Worm (Caenorhabditis elegans): ENCODE data around the gene F32E10.8.
A peak's percentile ranks its signal among the peaks of the same experiment; 100 is the strongest.

F32E10.8 gene

DNA sequence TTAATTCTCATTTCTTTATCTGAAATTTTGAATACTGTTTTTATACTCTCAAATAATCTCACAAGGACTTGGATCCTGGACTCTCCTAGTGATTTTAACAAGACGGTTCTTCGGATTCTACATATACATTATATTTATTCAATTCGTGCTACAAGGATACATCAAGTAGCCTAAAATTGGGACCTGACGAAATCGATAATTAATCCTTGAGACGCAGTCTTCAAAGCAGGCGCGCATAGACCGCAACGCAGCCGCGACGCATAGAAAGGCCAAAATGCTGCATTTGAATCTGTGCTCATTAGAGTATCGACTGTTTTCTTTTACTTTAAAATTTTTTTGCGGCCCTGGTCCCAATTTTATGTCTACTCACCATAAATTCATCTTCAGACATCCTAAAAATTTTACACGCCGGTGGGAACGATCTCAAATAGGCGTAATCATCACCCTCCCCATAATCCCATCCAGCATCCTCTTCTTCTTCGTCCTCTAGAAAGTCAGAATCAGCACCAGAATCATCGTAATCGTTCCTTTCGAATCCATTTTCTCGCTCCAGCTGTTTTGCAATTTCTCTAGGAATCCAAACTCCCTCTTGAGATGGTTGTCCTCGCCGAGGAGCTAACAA is 7.9 kb downstream of the F32E10.8 start, which contains the start of gene cec-4:
Gene cec-4 (plus strand): TSS at position 572 of the 622 bp plus-strand sequence.
- TF ChIP-seq ama-1 (optimal IDR thresholded peaks at IDR 0.05) (peak; percentile 52), B0310.2 (tag; optimal IDR thresholded peaks at IDR 0.05) (no peak)

DNA sequence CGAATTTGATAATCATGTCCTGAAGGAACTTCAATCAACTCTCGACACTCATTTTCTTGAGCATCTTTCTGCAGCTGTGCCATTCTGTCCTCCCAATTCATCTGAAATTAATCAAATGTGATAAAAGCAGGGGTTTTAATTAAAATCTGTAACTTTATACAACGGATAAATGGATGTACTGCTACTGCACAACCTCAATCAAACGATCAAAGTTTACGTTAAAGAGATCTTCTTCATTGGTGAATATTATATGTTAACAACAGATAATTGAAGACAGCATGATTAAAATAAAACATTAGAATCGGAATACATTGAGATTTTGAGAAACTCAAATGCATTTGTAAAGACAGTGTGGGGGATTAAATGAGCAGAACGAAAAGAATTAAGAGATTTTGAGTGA is 10.9 kb downstream of the F32E10.8 start, which contains the start of gene F32E10.5:
Gene F32E10.5 (minus strand): TSS at position 101 of the 400 bp plus-strand sequence.
- TF ChIP-seq pes-1 (GFP tag; IDR thresholded peaks at IDR 0.05) (no peak), scrt-1 (GFP tag; IDR thresholded peaks at IDR 0.05) (no peak), hmbx-1 (tag; optimal IDR thresholded peaks at IDR 0.05) (no peak), ceh-13 (GFP tag; optimal IDR thresholded peaks at IDR 0.05) (no peak), aly-1 (tag; optimal IDR thresholded peaks at IDR 0.05) (no peak), tbx-37 (GFP tag; conservative IDR thresholded peaks at IDR 0.05) (no peak), ama-1 (optimal IDR thresholded peaks at IDR 0.05) (no peak), B0310.2 (tag; optimal IDR thresholded peaks at IDR 0.05) (no peak), tra-4 (tag; optimal IDR thresholded peaks at IDR 0.05) (no peak), hmg-4 (GFP tag; optimal IDR thresholded peaks at IDR 0.05) (no peak), F13C5.2 (tag; optimal IDR thresholded peaks at IDR 0.05) (no peak), flt-1 (GFP tag; IDR thresholded peaks at IDR 0.05) (no peak), tbx-11 (GFP tag; IDR thresholded peaks at IDR 0.05) (no peak), ets-7 (tag; optimal IDR thresholded peaks at IDR 0.05) (no peak), hnd-1 (tag; optimal IDR thresholded peaks at IDR 0.05) (no peak), sea-1 (GFP tag; conservative IDR thresholded peaks at IDR 0.05) (no peak), ceh-36 (tag; optimal IDR thresholded peaks at IDR 0.05) (no peak)

DNA sequence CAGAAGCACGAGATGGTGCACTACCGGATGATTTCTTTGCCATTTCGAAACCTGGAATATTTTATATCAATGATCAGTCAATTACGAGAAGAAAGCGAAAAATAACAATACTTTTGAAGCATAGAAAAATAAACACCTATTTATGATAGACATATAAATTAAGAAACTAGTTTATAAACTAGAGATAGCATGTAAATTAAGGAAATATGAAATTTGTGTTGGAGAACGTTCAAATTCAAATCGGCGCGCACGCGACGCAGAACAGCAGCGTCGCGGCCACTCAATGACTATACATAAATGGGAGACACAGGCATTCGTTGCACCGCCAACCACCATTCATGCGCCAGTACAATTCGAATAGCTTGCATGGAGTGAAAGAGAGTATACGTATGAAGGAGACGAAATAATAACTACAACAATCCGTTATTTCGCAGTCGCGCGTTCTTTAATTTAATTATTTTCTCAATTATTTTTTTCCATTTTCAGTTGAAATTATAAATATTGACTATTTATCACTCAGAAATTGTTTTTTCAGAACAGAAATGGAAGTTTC is 12.7 kb downstream of the F32E10.8 start, which contains the start of the genes cec-5 and nol-10:
Gene cec-5 (minus strand): TSS at position 51 of the 553 bp plus-strand sequence.
Gene nol-10 (plus strand): TSS at position 536 of the 553 bp plus-strand sequence.
- TF ChIP-seq flt-1 (GFP tag; IDR thresholded peaks at IDR 0.05) (peak; percentile 52; the same call in 1 of the 2 replicates), scrt-1 (GFP tag; IDR thresholded peaks at IDR 0.05) (no peak), F13C5.2 (tag; optimal IDR thresholded peaks at IDR 0.05) (peak; percentile 72)

DNA sequence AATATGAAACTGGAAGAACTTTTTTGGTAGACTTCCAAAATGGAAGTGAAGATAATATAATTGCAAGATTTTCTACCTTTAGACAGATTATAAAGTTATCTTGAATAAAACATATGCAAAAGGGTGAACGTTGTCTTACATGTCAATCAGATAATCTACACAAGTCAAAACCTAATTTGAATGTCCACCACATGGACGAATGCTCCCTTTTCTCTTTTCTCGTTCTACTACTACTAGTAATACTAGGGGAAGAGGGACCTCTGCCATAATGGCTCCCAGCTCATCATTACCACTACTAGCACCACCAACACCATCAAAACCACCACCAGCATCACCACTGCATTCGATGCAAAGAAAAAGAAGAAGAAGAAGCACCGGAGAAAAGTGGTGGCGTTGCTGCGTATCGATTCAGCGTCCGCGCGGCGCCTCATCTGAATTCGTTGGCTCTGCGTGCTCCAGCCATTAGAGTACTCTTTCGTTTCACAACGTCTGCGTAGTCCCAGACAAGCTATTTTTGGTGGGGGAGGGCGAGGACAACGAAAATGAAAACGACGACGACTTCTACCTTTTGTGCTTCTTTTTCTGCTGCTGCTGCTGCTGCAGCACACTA is 18.0 kb downstream of the F32E10.8 start:
- TF ChIP-seq flt-1 (GFP tag; IDR thresholded peaks at IDR 0.05) (no peak), sea-1 (GFP tag; conservative IDR thresholded peaks at IDR 0.05) (no peak), hnd-1 (tag; optimal IDR thresholded peaks at IDR 0.05) (no peak), scrt-1 (GFP tag; IDR thresholded peaks at IDR 0.05) (no peak), tra-4 (tag; optimal IDR thresholded peaks at IDR 0.05) (no peak), ceh-36 (tag; optimal IDR thresholded peaks at IDR 0.05) (no peak), ceh-13 (GFP tag; optimal IDR thresholded peaks at IDR 0.05) (no peak), aly-1 (tag; optimal IDR thresholded peaks at IDR 0.05) (no peak), hmg-4 (GFP tag; optimal IDR thresholded peaks at IDR 0.05) (no peak), pes-1 (GFP tag; IDR thresholded peaks at IDR 0.05) (no peak)

DNA sequence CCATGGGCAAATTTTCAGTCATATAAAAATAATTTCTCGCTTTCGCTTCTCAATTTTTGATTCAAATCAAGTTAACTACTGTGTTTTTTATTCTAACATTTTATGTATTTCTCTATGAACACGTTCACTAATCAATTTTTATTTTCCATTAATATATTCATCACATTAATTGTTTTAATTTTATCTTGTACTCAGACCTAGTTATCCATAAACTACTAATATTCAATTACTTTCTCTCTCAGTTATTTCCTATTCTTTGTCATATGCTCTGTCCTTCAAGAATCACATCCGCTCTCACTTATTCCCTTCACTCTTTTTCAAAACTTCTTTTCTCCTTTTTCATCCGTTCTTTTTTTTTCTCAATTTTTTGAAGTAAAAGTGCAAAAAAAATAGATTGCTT is 19.6 kb downstream of the F32E10.8 start:
- TF ChIP-seq pes-1 (GFP tag; IDR thresholded peaks at IDR 0.05): no peak
- no peak for TF ChIP-seq tbx-37 (GFP tag; conservative IDR thresholded peaks at IDR 0.05)
- TF ChIP-seq scrt-1 (GFP tag; IDR thresholded peaks at IDR 0.05): no peak
- no peak for TF ChIP-seq hmg-4 (GFP tag; optimal IDR thresholded peaks at IDR 0.05)
- no peak for TF ChIP-seq ceh-13 (GFP tag; optimal IDR thresholded peaks at IDR 0.05)

DNA sequence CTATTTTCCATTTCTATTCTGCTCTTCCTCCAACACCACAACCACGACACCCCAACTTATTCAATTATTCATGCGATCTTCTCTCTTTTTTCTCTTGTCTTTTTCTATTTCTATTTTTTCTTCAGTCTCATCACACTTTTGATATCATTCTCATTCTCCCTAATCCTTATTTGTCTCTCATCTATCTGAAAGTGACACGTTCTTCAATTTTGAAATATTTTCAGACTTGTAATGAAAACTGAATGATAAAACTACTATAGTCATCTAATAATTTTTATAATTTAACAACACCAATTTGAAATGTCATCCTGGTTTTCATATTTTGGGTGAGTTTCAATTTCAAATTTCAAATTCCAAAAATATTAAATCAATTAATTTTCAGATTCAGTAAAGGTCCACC is 21.2 kb downstream of the F32E10.8 start, which contains the start of gene cla-1:
Gene cla-1 (plus strand): TSS at position 301 of the 400 bp plus-strand sequence.
- TF ChIP-seq pes-1 (GFP tag; IDR thresholded peaks at IDR 0.05) (no peak), tbx-11 (GFP tag; IDR thresholded peaks at IDR 0.05) (no peak), sea-1 (GFP tag; conservative IDR thresholded peaks at IDR 0.05) (no peak), F13C5.2 (tag; optimal IDR thresholded peaks at IDR 0.05) (no peak), aly-1 (tag; optimal IDR thresholded peaks at IDR 0.05) (no peak), hmg-4 (GFP tag; optimal IDR thresholded peaks at IDR 0.05) (no peak), flt-1 (GFP tag; IDR thresholded peaks at IDR 0.05) (no peak), scrt-1 (GFP tag; IDR thresholded peaks at IDR 0.05) (no peak), ceh-13 (GFP tag; optimal IDR thresholded peaks at IDR 0.05) (no peak), hmbx-1 (tag; optimal IDR thresholded peaks at IDR 0.05) (no peak), tbx-37 (GFP tag; conservative IDR thresholded peaks at IDR 0.05) (no peak)

DNA sequence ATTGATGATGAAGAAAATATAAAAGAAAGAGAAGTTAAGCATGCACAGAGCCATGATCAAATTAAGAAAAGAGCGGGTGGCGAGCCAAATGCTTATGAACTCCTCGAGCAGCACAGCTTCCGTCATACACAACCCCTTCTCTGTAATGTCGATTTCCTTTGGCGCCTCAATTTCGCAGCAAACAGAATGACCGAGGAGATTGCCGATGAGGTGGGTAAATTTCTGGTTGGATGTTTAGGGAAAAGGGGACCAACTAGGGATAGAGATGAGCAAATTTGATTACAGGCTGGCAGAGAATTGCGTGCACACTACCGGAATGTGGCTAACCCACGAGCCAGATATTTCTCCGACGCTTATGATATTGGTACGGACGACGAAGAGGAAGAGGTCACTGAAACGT is 38.0 kb downstream of the F32E10.8 start:
- TF ChIP-seq hmg-4 (GFP tag; optimal IDR thresholded peaks at IDR 0.05) (no peak), ets-7 (tag; optimal IDR thresholded peaks at IDR 0.05) (no peak), tbx-11 (GFP tag; IDR thresholded peaks at IDR 0.05) (no peak), pes-1 (GFP tag; IDR thresholded peaks at IDR 0.05) (no peak), ceh-36 (tag; optimal IDR thresholded peaks at IDR 0.05) (no peak), tbx-37 (GFP tag; conservative IDR thresholded peaks at IDR 0.05) (no peak)

DNA sequence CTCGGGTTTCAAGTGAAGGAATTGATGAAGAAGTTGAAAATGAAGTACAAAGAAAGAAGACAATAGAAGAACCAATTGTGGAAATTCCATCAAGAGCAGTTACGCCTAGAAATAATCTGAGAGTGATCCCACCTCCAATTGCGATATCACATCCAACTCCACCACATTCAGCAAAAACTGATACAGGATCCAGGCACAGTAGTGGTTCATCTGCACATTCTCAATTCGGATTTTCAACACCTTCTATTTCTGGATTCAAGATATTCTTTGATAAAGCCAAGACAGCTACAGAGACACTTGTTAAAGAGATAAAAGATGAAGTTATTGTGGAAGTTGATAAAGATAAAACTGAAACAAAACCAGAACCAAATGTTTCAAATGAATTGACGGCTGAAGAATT is 40.7 kb downstream of the F32E10.8 start:
- TF ChIP-seq ceh-13 (GFP tag; optimal IDR thresholded peaks at IDR 0.05) (no peak), hnd-1 (tag; optimal IDR thresholded peaks at IDR 0.05) (no peak), ama-1 (optimal IDR thresholded peaks at IDR 0.05) (no peak)
